Fruit fly (Drosophila melanogaster): Measurements from ENCODE around the gene Dif.

Gene Dif

DNA sequence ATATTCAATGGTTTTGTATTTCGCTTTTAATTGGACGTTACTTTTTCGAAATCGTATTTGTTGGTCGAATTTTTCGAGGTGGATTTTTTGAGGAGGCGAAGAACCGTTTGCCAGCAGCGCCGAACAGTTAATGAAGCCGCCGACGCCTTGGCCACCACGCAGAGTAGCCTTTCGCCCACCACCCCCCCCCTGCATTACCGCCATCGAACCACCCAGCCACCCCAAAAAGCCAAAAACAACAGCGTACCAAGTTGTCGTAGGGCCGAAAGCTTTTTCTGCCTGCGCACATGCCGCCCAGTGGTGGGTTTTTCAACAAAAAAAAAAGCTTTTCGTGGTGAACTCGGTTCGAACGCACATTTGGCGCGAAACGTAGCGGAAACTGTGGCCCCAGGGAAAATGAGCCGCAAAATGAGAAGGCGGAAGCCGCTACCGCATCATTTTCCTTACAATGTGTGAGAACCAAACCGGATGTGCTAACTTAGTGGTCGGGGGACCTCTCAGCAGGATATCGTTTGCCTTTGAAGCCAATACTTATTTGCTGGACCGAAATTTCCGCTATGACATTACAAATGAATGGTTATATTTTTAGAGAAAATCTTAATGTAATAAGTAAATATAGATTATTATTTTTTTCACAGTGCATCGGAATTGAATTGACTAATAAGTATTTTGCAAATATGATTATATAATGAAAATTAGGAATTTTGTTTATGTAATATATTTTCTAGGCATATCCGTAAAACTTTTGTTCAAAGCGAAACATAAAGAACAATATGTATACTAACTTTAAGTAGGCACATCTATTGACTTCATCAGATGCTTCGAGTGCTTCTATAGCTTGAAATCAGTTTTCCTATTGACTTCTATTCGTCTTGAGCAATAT is at the start of gene Dif, which contains the start of gene CG5043:
Dif (minus strand) TSS at position 132 of the 883 bp plus-strand sequence.
CG5043 (plus strand) TSS at position 833 of the 883 bp plus-strand sequence.
- TF ChIP-seq Eip75B (GFP tag; optimal IDR thresholded peaks at IDR 0.05) (no peak), CG8119 (GFP tag; IDR thresholded peaks at IDR 0.05) (0 out of 3 replicates have a peak, but pooled peaks have one; percentile 13)

DNA sequence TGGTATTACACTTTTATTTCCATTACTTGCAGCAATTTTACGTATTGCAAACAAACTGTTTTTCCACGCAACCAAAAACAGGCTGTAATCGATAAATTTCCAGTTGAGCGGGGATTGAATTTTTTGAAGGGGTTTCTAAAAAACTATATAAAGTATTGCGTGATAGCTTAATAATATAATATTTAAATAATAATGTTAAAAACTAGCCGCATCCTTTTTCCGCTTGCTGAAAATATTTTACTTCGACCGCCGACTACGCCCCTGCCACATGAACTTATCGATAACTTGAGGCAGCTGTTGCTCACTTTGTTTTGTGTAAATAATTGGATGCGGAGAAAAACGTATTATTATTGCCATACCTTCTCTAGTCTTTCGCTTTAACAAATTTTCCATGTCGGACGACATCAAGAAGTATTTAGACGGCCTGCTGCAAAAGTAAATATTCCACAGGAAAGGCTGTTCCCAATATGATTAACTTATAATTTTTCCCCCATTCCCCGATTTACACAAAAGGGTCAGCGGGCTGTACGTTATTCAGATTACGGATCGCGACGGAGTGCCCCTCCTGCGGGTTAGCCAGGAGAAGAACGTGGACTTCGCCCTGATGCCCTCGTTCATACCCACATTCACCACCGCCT is 48.1 kb upstream of the Dif start, which contains the start of the genes fws and Lamtor3:
fws (minus strand) TSS at position 87 of the 638 bp plus-strand sequence.
Lamtor3 (plus strand) TSS at position 289 of the 638 bp plus-strand sequence.
- TF ChIP-seq CG6792 (GFP tag; optimal IDR thresholded peaks at IDR 0.05), result peak; percentile 98
- peak; percentile 97 for TF ChIP-seq pdm3 (GFP tag; optimal IDR thresholded peaks at IDR 0.05)
- TF ChIP-seq Eip75B (GFP tag; optimal IDR thresholded peaks at IDR 0.05), result peak; percentile 94
- TF ChIP-seq fkh (GFP tag; optimal IDR thresholded peaks at IDR 0.05), result peak; percentile 95
- peak; percentile 99 for TF ChIP-seq CG10669 (GFP tag; optimal IDR thresholded peaks at IDR 0.05)
- peak; percentile 95 for TF ChIP-seq CG16779 (tag; optimal IDR thresholded peaks at IDR 0.05)
- TF ChIP-seq cyc (GFP tag; optimal IDR thresholded peaks at IDR 0.05), result peak; percentile 96
- TF ChIP-seq OdsH (GFP tag; optimal IDR thresholded peaks at IDR 0.05), result peak; percentile 99
- peak; percentile 100 for TF ChIP-seq CG6163 (GFP tag; IDR thresholded peaks at IDR 0.05)
- peak; percentile 92 for TF ChIP-seq Ets21C (GFP tag; optimal IDR thresholded peaks at IDR 0.05)
- TF ChIP-seq CG6808 (GFP tag; optimal IDR thresholded peaks at IDR 0.05), result peak; percentile 92
- TF ChIP-seq Sox102F (GFP tag; optimal IDR thresholded peaks at IDR 0.05), result peak; percentile 98
- TF ChIP-seq fd59A (GFP tag; optimal IDR thresholded peaks at IDR 0.05), result peak; percentile 96
- peak; percentile 94 for TF ChIP-seq Blimp-1 (GFP tag; optimal IDR thresholded peaks at IDR 0.05)
- TF ChIP-seq acj6 (GFP tag; optimal IDR thresholded peaks at IDR 0.05), result peak; percentile 99
- TF ChIP-seq Hr38 (GFP tag; optimal IDR thresholded peaks at IDR 0.05), result peak; percentile 37
- TF ChIP-seq vri (GFP tag; optimal IDR thresholded peaks at IDR 0.05), result peak; percentile 95
- TF ChIP-seq Hr39 (GFP tag; optimal IDR thresholded peaks at IDR 0.05), result peak; percentile 96
- TF ChIP-seq Ets96B (tag; optimal IDR thresholded peaks at IDR 0.05), result peak; percentile 99
- TF ChIP-seq CG3919 (GFP tag; optimal IDR thresholded peaks at IDR 0.05), result peak; percentile 99
- peak; percentile 99 for TF ChIP-seq Lpt (GFP tag; optimal IDR thresholded peaks at IDR 0.05)
- TF ChIP-seq CG3032 (tag; optimal IDR thresholded peaks at IDR 0.05), result peak; percentile 99
- peak; percentile 98 for TF ChIP-seq CG8319 (GFP tag; optimal IDR thresholded peaks at IDR 0.05)
- TF ChIP-seq esn (GFP tag; optimal IDR thresholded peaks at IDR 0.05), result peak; percentile 99
- TF ChIP-seq dac (GFP tag; optimal IDR thresholded peaks at IDR 0.05), result peak; percentile 99
- TF ChIP-seq CG6276 (GFP tag; optimal IDR thresholded peaks at IDR 0.05), result peak; percentile 99
- peak; percentile 98 for TF ChIP-seq topi (GFP tag; optimal IDR thresholded peaks at IDR 0.05)
- TF ChIP-seq Hr4 (GFP tag; optimal IDR thresholded peaks at IDR 0.05), result peak; percentile 98
- peak; percentile 100 for TF ChIP-seq CG32006 (GFP tag; optimal IDR thresholded peaks at IDR 0.05)
- peak; percentile 96 for TF ChIP-seq CG6854 (GFP tag; optimal IDR thresholded peaks at IDR 0.05)
- peak; percentile 98 for TF ChIP-seq CG11762 (GFP tag; optimal IDR thresholded peaks at IDR 0.05; ENCODE audit: insufficient read depth)
- peak; percentile 98 for TF ChIP-seq Sox14 (GFP tag; optimal IDR thresholded peaks at IDR 0.05)
- TF ChIP-seq CG4318 (GFP tag; optimal IDR thresholded peaks at IDR 0.05), result peak; percentile 99
- TF ChIP-seq CG8632 (GFP tag; optimal IDR thresholded peaks at IDR 0.05), result peak; percentile 99
- TF ChIP-seq CG11294 (GFP tag; IDR thresholded peaks at IDR 0.05), result peak; percentile 99
- peak; percentile 99 for TF ChIP-seq CG15336 (GFP tag; IDR thresholded peaks at IDR 0.05)
- peak; percentile 98 for TF ChIP-seq CG7368 (GFP tag; optimal IDR thresholded peaks at IDR 0.05)
- peak; percentile 99 for TF ChIP-seq Eip78C (GFP tag)
- peak; percentile 97 for TF ChIP-seq CG31627 (GFP tag; optimal IDR thresholded peaks at IDR 0.05)
- TF ChIP-seq svp (GFP tag), result peak; percentile 97
- TF ChIP-seq dsx (GFP tag; optimal IDR thresholded peaks at IDR 0.05; ENCODE audit: poor library complexity, severe bottlenecking), result peak; percentile 97
- peak; percentile 98 for TF ChIP-seq net (GFP tag; optimal IDR thresholded peaks at IDR 0.05)
- peak; percentile 100 for TF ChIP-seq CG10631 (GFP tag; optimal IDR thresholded peaks at IDR 0.05)
- peak; percentile 100 for TF ChIP-seq eg (GFP tag; IDR thresholded peaks at IDR 0.05)
- peak; percentile 97 for TF ChIP-seq CG1621 (tag; optimal IDR thresholded peaks at IDR 0.05)
